Fruit fly (Drosophila melanogaster): ENCODE results near the gene PolE1.

DNA sequence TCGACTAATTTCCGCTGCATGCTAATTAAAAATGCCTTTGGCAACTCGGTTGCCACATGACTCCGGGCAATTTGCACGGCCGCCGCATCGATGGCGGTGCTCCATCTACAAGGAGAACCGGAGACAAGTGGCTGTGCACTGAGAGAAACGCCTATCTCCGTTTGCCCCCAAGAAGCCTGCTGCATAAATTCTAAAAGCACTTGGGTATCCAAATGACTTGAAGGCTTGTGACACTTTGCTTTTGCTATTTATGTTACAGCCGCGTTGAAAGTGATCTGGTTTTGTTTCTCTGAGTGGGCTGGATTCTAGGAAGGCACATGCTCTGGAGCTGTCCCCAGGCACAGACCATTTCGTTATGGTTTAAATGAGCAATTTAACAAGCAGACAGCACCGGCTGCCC, 44.3 kb downstream of the PolE1 start:
- TF ChIP-seq ttk (optimal IDR thresholded peaks at IDR 0.05), result no peak
- no peak for TF ChIP-seq h (optimal IDR thresholded peaks at IDR 0.05)
